Worm (Caenorhabditis elegans) whole organism, L4 larva: ENCODE data around the gene mrps-21.

Experiments
- F26F4.8 ChIP-seq: fragments of 200-800 bp; sonication (Bioruptor generic); conservative IDR thresholded peaks from 2 replicates; pipeline ENCODE4 v1.3.6; 2022; ENCODE audit warnings: missing genetic modification characterization, missing compliant biosample characterization
- F37D6.2 ChIP-seq: sonication (generic microtip); optimal IDR thresholded peaks from 2 replicates; lab custom pipeline; 2016; ENCODE audit warnings: mild to moderate bottlenecking, missing genetic modification characterization, missing compliant biosample characterization
- T20F7.1 ChIP-seq: fragments of 200-800 bp; sonication (Bioruptor generic); optimal IDR thresholded peaks from 2 replicates; lab custom pipeline; 2018; ENCODE audit warnings: mild to moderate bottlenecking, missing genetic modification characterization, missing compliant biosample characterization
- T26A8.4 ChIP-seq: fragments of 200-800 bp; sonication (Bioruptor generic); IDR thresholded peaks from 2 replicates; pipeline ENCODE4 v1.3.6; 2022; ENCODE audit warnings: missing genetic modification characterization, missing compliant biosample characterization
- Y75B8A.6 ChIP-seq: fragments of 200-800 bp; sonication (Bioruptor generic); IDR thresholded peaks from 2 replicates; pipeline ENCODE4 v1.3.6; 2022; ENCODE audit warnings: missing genetic modification reagents, missing genetic modification characterization, missing compliant biosample characterization
- ZK337.2 ChIP-seq: fragments of 200-800 bp; sonication (Bioruptor generic); IDR thresholded peaks from 2 replicates; pipeline ENCODE4 v1.3.6; 2022; ENCODE audit warnings: missing genetic modification reagents, missing genetic modification characterization, missing compliant biosample characterization
- aha-1 ChIP-seq: fragments of 150-350 bp; peaks from one replicate; lab custom pipeline; 2014; ENCODE audit warnings: missing biosample characterization, missing genetic modification characterization
- aly-2 ChIP-seq: sonication (generic microtip); optimal IDR thresholded peaks from 2 replicates; lab custom pipeline; 2018; ENCODE audit warnings: missing biosample characterization, missing genetic modification characterization
- ama-1 ChIP-seq: fragments of 150-350 bp; optimal IDR thresholded peaks from 2 replicates; lab custom pipeline; 2014; ENCODE audit warnings: inconsistent platforms, mixed read lengths
- arid-1 ChIP-seq: fragments of 200-800 bp; sonication (Bioruptor generic); conservative IDR thresholded peaks from 2 replicates; pipeline ENCODE4 v1.3.6; 2022; ENCODE audit warnings: missing genetic modification reagents, missing genetic modification characterization, missing compliant biosample characterization
- attf-4 ChIP-seq: sonication (generic microtip); optimal IDR thresholded peaks from 3 replicates; lab custom pipeline; 2017; ENCODE audit warnings: missing biosample characterization, missing genetic modification characterization
- ceh-28 ChIP-seq: fragments of 150-350 bp; optimal IDR thresholded peaks from 2 replicates; lab custom pipeline; 2014; ENCODE audit warnings: missing biosample characterization, missing genetic modification reagents, missing genetic modification characterization
- ceh-32 ChIP-seq: sonication (generic microtip); optimal IDR thresholded peaks from 2 replicates; lab custom pipeline; 2016; ENCODE audit warnings: mild to moderate bottlenecking, missing genetic modification characterization, missing compliant biosample characterization; ENCODE audit not compliant: poor library complexity
- ceh-44 ChIP-seq: fragments of 200-800 bp; sonication (Bioruptor generic); IDR thresholded peaks from 2 replicates; pipeline ENCODE4 v1.3.6; 2022; ENCODE audit warnings: missing genetic modification reagents, missing genetic modification characterization, missing compliant biosample characterization
- ceh-82 ChIP-seq: sonication (generic microtip); optimal IDR thresholded peaks from 2 replicates; lab custom pipeline; 2017; ENCODE audit warnings: missing biosample characterization, missing genetic modification characterization
- ces-1 ChIP-seq: fragments of 150-350 bp; sonication (generic microtip); optimal IDR thresholded peaks from 4 replicates; lab custom pipeline; 2014; ENCODE audit warnings: missing biosample characterization, missing genetic modification reagents, missing genetic modification characterization
- cey-2 ChIP-seq: sonication (generic microtip); optimal IDR thresholded peaks from 3 replicates; lab custom pipeline; 2017; ENCODE audit warnings: missing genetic modification characterization, mild to moderate bottlenecking, missing compliant biosample characterization, antibody characterized with exemption, borderline replicate concordance; ENCODE audit not compliant: insufficient read depth
- daf-8 ChIP-seq: fragments of 200-800 bp; sonication (Bioruptor generic); IDR thresholded peaks from 2 replicates; pipeline ENCODE4 v1.3.6; 2022; ENCODE audit warnings: missing genetic modification characterization, missing compliant biosample characterization
- dmd-6 ChIP-seq: fragments of 200-800 bp; sonication (Bioruptor generic); IDR thresholded peaks from 2 replicates; pipeline ENCODE4 v1.3.6; 2022; ENCODE audit warnings: missing genetic modification reagents, missing genetic modification characterization, missing compliant biosample characterization
- dmd-9 ChIP-seq: fragments of 200-800 bp; sonication (Bioruptor generic); IDR thresholded peaks from 2 replicates; pipeline ENCODE4 v1.3.6; 2022; ENCODE audit warnings: missing genetic modification reagents, missing genetic modification characterization, missing compliant biosample characterization
- dpl-1 ChIP-seq: fragments of 150-350 bp; optimal IDR thresholded peaks from 2 replicates; lab custom pipeline; 2014; ENCODE audit warnings: missing biosample characterization, missing genetic modification reagents, missing genetic modification characterization
- dve-1 ChIP-seq: sonication (generic microtip); optimal IDR thresholded peaks from 2 replicates; lab custom pipeline; 2017; ENCODE audit warnings: antibody characterized with exemption, mild to moderate bottlenecking, missing genetic modification characterization, missing compliant biosample characterization; ENCODE audit not compliant: insufficient read depth
- egl-27 ChIP-seq: sonication (generic microtip); optimal IDR thresholded peaks from 3 replicates; lab custom pipeline; 2017; ENCODE audit warnings: missing biosample characterization, missing genetic modification reagents, missing genetic modification characterization
- hlh-11 ChIP-seq: fragments of 200-800 bp; sonication (Bioruptor generic); optimal IDR thresholded peaks from 2 replicates; lab custom pipeline; 2018; ENCODE audit warnings: mild to moderate bottlenecking, missing genetic modification characterization, missing compliant biosample characterization
- hlh-30 ChIP-seq: sonication (generic microtip); optimal IDR thresholded peaks from 2 replicates; lab custom pipeline; 2017; ENCODE audit warnings: antibody characterized with exemption, mild to moderate bottlenecking, missing genetic modification characterization, missing compliant biosample characterization; ENCODE audit not compliant: insufficient read depth
- jun-1 ChIP-seq: fragments of 150-350 bp; optimal IDR thresholded peaks from 2 replicates; lab custom pipeline; 2014; ENCODE audit warnings: missing biosample characterization, missing genetic modification reagents, missing genetic modification characterization
- lin-1 ChIP-seq: fragments of 200-800 bp; sonication (Bioruptor generic); IDR thresholded peaks from 2 replicates; pipeline ENCODE4 v1.3.6; 2022; ENCODE audit warnings: missing genetic modification reagents, missing genetic modification characterization, missing compliant biosample characterization
- lin-13 ChIP-seq: fragments of 150-350 bp; optimal IDR thresholded peaks from 2 replicates; lab custom pipeline; 2014; ENCODE audit warnings: missing biosample characterization, missing genetic modification reagents, missing genetic modification characterization
- lin-29 ChIP-seq: fragments of 200-800 bp; sonication (Bioruptor generic); IDR thresholded peaks from 2 replicates; pipeline ENCODE4 v1.3.6; 2022; ENCODE audit warnings: missing genetic modification reagents, missing genetic modification characterization, missing compliant biosample characterization
- lin-39 ChIP-seq: fragments of 150-350 bp; optimal IDR thresholded peaks from 2 replicates; lab custom pipeline; 2014; ENCODE audit warnings: missing biosample characterization, missing genetic modification reagents, missing genetic modification characterization
- lir-3 ChIP-seq: sonication (generic microtip); optimal IDR thresholded peaks from 2 replicates; lab custom pipeline; 2016; ENCODE audit warnings: mild to moderate bottlenecking, missing genetic modification characterization, missing compliant biosample characterization
- lsy-2 ChIP-seq, 2 experiments: fragments of 150-350 bp in 1 of 2; sonication (generic microtip) in 1 of 2; optimal IDR thresholded peaks; 2 replicates each; lab custom pipeline; 2014 to 2017; ENCODE audit warnings: missing biosample characterization in 2 of 2, missing genetic modification characterization in 2 of 2
- madf-5 ChIP-seq, 2 experiments: fragments of 200-800 bp; sonication (Bioruptor generic); IDR thresholded peaks; 2 replicates each; pipeline ENCODE4 v1.3.6; 2022; ENCODE audit warnings: missing compliant biosample characterization in 2 of 2, missing genetic modification characterization in 2 of 2
- madf-9 ChIP-seq: fragments of 200-800 bp; sonication (Bioruptor generic); conservative IDR thresholded peaks from 2 replicates; pipeline ENCODE4 v1.3.6; 2022; ENCODE audit warnings: missing genetic modification reagents, missing genetic modification characterization, missing compliant biosample characterization
- mdl-1 ChIP-seq, 2 experiments: fragments of 150-350 bp in 1 of 2; sonication (generic microtip) in 1 of 2; optimal IDR thresholded peaks; 2 replicates each; lab custom pipeline; 2014 to 2017; ENCODE audit warnings: missing biosample characterization in 2 of 2, missing genetic modification characterization in 2 of 2
- mxl-3 ChIP-seq: fragments of 200-800 bp; sonication (Bioruptor generic); optimal IDR thresholded peaks from 2 replicates; lab custom pipeline; 2018; ENCODE audit warnings: mild to moderate bottlenecking, missing genetic modification characterization, missing compliant biosample characterization
- nhr-10 ChIP-seq: fragments of 150-350 bp; optimal IDR thresholded peaks from 2 replicates; lab custom pipeline; 2014; ENCODE audit warnings: missing biosample characterization, missing genetic modification characterization
- nhr-237 ChIP-seq: sonication (generic microtip); optimal IDR thresholded peaks from 2 replicates; lab custom pipeline; 2017; ENCODE audit warnings: missing biosample characterization, missing genetic modification characterization
- nhr-76 ChIP-seq: fragments of 150-350 bp; optimal IDR thresholded peaks from 2 replicates; lab custom pipeline; 2014; ENCODE audit warnings: missing biosample characterization, missing genetic modification characterization
- nhr-77 ChIP-seq: fragments of 150-350 bp; optimal IDR thresholded peaks from 2 replicates; lab custom pipeline; 2014; ENCODE audit warnings: missing biosample characterization, missing genetic modification characterization
- pha-4 ChIP-seq, 2 experiments: fragments of 150-350 bp in 1 of 2; fragments of 200-800 bp in 1 of 2; sonication (Bioruptor generic) in 1 of 2; IDR thresholded peaks in 1 of 2; optimal IDR thresholded peaks in 1 of 2; 2 replicates each; pipeline versions ENCODE4 v1.3.6 to Lab custom; 2014 to 2022; ENCODE audit warnings: missing genetic modification characterization in 2 of 2, missing genetic modification reagents in 2 of 2, missing biosample characterization in 1 of 2, missing compliant biosample characterization in 1 of 2
- php-3 ChIP-seq: fragments of 200-800 bp; sonication (Bioruptor generic); IDR thresholded peaks from 2 replicates; pipeline ENCODE4 v1.3.6; 2022; ENCODE audit warnings: missing genetic modification reagents, missing genetic modification characterization, missing compliant biosample characterization
- pqm-1 ChIP-seq: sonication (generic microtip); optimal IDR thresholded peaks from 2 replicates; lab custom pipeline; 2017; ENCODE audit warnings: missing biosample characterization, missing genetic modification characterization
- rbr-2 ChIP-seq: sonication (generic microtip); optimal IDR thresholded peaks from 2 replicates; lab custom pipeline; 2016; ENCODE audit warnings: missing genotype, missing genetic modification characterization, missing compliant biosample characterization
- sdz-12 ChIP-seq: fragments of 200-800 bp; sonication (Bioruptor generic); optimal IDR thresholded peaks from 2 replicates; lab custom pipeline; 2018; ENCODE audit warnings: mild to moderate bottlenecking, missing genetic modification characterization, missing compliant biosample characterization
- snpc-1.2 ChIP-seq: fragments of 200-800 bp; sonication (Bioruptor generic); IDR thresholded peaks from 2 replicates; pipeline ENCODE4 v1.3.6; 2022; ENCODE audit warnings: missing genetic modification reagents, missing genetic modification characterization, missing compliant biosample characterization
- spr-3 ChIP-seq: fragments of 200-800 bp; sonication (Bioruptor generic); optimal IDR thresholded peaks from 2 replicates; lab custom pipeline; 2018; ENCODE audit warnings: mild to moderate bottlenecking, missing genetic modification characterization, missing compliant biosample characterization
- unc-130 ChIP-seq: sonication (generic microtip); optimal IDR thresholded peaks from 2 replicates; lab custom pipeline; 2016; ENCODE audit warnings: missing genetic modification reagents, missing genetic modification characterization, missing compliant biosample characterization
- zfp-3 ChIP-seq: fragments of 200-800 bp; sonication (Bioruptor generic); conservative IDR thresholded peaks from 2 replicates; pipeline ENCODE4 v1.3.6; 2022; ENCODE audit warnings: missing genetic modification reagents, missing genetic modification characterization, missing compliant biosample characterization
- zip-2 ChIP-seq: fragments of 150-350 bp; optimal IDR thresholded peaks from 2 replicates; lab custom pipeline; 2014; ENCODE audit warnings: missing biosample characterization, missing genetic modification characterization
- ztf-11 ChIP-seq: fragments of 150-350 bp; optimal IDR thresholded peaks from 2 replicates; lab custom pipeline; 2014; ENCODE audit warnings: missing biosample characterization, missing genetic modification characterization

The mrps-21 gene

DNA sequence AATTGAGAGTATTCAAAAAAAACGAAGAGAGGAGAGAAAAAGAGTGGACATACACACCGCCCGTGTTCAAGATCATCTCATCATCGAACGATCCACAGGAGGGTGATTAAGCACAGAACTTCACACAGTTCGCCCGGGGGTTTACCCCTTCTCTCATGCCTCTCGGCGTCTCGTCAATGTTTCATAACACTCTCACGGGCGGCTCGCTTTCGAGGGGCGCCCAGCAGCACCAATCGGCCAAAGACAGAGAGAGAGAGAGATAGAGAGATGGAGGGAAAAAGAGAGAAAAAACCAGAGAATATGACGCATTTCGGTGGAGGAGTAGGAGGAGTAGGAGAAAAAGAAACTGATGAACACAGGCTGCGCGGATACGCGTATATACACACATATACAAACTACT is 45.9 kb upstream of the mrps-21 start (continued):
- peak; percentile 61 for TF ChIP-seq lin-1 (GFP tag; lab: Robert Waterston, UW)
- peak; percentile 90 for TF ChIP-seq mxl-3 (GFP tag; lab: Kevin White, UChicago)
- no peak for TF ChIP-seq ceh-82
- no peak for TF ChIP-seq unc-130
- TF ChIP-seq lir-3 (tag; lab: Kevin White, UChicago), result no peak
- no peak for TF ChIP-seq egl-27 (tag; lab: Kevin White, UChicago)
- peak; percentile 47 to 77 for TF ChIP-seq lsy-2 (tag; optimal IDR thresholded peaks at IDR 0.05; lab: Kevin White, UChicago)
- no peak for TF ChIP-seq zfp-3 (GFP tag; lab: Robert Waterston, UW)
- TF ChIP-seq jun-1 (tag; lab: Kevin White, UChicago), result no peak
- TF ChIP-seq nhr-76 (tag; lab: Kevin White, UChicago), result no peak
- TF ChIP-seq pqm-1, result peak; percentile 35
- peak; percentile 90 for TF ChIP-seq hlh-11 (tag; lab: Kevin White, UChicago)
- no peak for TF ChIP-seq ZK337.2 (GFP tag; lab: Robert Waterston, UW)
- TF ChIP-seq attf-4 (tag; lab: Kevin White, UChicago), result no peak
- no peak for TF ChIP-seq ztf-11 (tag; lab: Kevin White, UChicago)
- 0 out of 2 replicates have a peak, but pooled peaks have one; percentile 37 for TF ChIP-seq dmd-9 (GFP tag; lab: Robert Waterston, UW)
- peak; percentile 59 for TF ChIP-seq dve-1 (tag; lab: Kevin White, UChicago)
- no peak for TF ChIP-seq spr-3
- TF ChIP-seq ama-1 (lab: Kevin White, UChicago), result peak; percentile 24
- no peak for TF ChIP-seq T20F7.1
- TF ChIP-seq ceh-28 (tag; lab: Kevin White, UChicago), result no peak
- TF ChIP-seq F26F4.8 (GFP tag; lab: Robert Waterston, UW), result no peak
- TF ChIP-seq zip-2 (tag; lab: Kevin White, UChicago), result no peak
- no peak for TF ChIP-seq ceh-32
- peak; percentile 68 for TF ChIP-seq lin-13
- no peak for TF ChIP-seq madf-5 (GFP tag; IDR thresholded peaks at IDR 0.05; lab: Robert Waterston, UW)
- TF ChIP-seq T26A8.4 (GFP tag; lab: Robert Waterston, UW), result no peak
- no peak for TF ChIP-seq sdz-12 (GFP tag; lab: Kevin White, UChicago)
- no peak for TF ChIP-seq ces-1 (GFP tag; lab: Kevin White, UChicago)
- TF ChIP-seq nhr-237 (tag; lab: Kevin White, UChicago), result no peak
- no peak for TF ChIP-seq php-3 (GFP tag; lab: Robert Waterston, UW)
- TF ChIP-seq nhr-77 (tag; lab: Kevin White, UChicago), result peak; percentile 43
- peak; percentile 48 for TF ChIP-seq hlh-30 (tag; lab: Kevin White, UChicago)
- peak; percentile 35 for TF ChIP-seq F37D6.2 (tag; lab: Kevin White, UChicago)
- TF ChIP-seq madf-9 (GFP tag; lab: Robert Waterston, UW), result no peak
- TF ChIP-seq lin-39 (tag; lab: Kevin White, UChicago), result no peak
- TF ChIP-seq daf-8, result no peak
- peak in 1 of 2 experiments; percentile 56 for TF ChIP-seq mdl-1 (tag; optimal IDR thresholded peaks at IDR 0.05; lab: Kevin White, UChicago)
- peak; percentile 43; the same call in 1 of the 2 replicates for TF ChIP-seq arid-1
- no peak for TF ChIP-seq aly-2 (tag; lab: Kevin White, UChicago)
- peak; percentile 70; the same call in 1 of the 2 replicates for TF ChIP-seq dmd-6 (GFP tag; lab: Robert Waterston, UW)
- no peak for TF ChIP-seq Y75B8A.6 (GFP tag; lab: Robert Waterston, UW)
- 0 out of 2 replicates have a peak, but pooled peaks have one; percentile 15 for TF ChIP-seq pha-4 (GFP tag; IDR thresholded peaks at IDR 0.05; lab: Robert Waterston, UW)
- no peak for TF ChIP-seq pha-4 (tag; optimal IDR thresholded peaks at IDR 0.05; lab: Kevin White, UChicago)
- TF ChIP-seq cey-2 (tag; lab: Kevin White, UChicago), result no peak
- no peak for TF ChIP-seq ceh-44 (GFP tag; lab: Robert Waterston, UW)
- peak; percentile 22 for TF ChIP-seq dpl-1 (GFP tag; lab: Kevin White, UChicago)
- no peak for TF ChIP-seq nhr-10 (tag; lab: Kevin White, UChicago)
- TF ChIP-seq aha-1, result no peak
- peak; percentile 56 for TF ChIP-seq rbr-2
- TF ChIP-seq snpc-1.2 (GFP tag; lab: Robert Waterston, UW), result no peak
- TF ChIP-seq lin-29, result no peak
